Fruit fly (Drosophila melanogaster) whole organism, embryonic: ENCODE measurements around the gene Zw.
A peak's percentile ranks its signal among the peaks of the same experiment; 100 is the strongest.

Experiments used
- CG13775 ChIP-seq: fragments of 200-800 bp; sonication (Bioruptor generic); optimal IDR thresholded peaks from 3 replicates; lab custom pipeline; 2017; ENCODE audit warnings: missing biosample characterization, mild to moderate bottlenecking, missing genetic modification characterization
- CG14667 ChIP-seq: fragments of 200-800 bp; sonication (Bioruptor generic); IDR thresholded peaks from 2 replicates; pipeline ENCODE4 v1.3.6; 2022; ENCODE audit warnings: missing biosample characterization, missing genetic modification characterization
- CG15011 ChIP-seq: fragments of 200-800 bp; sonication (Bioruptor generic); optimal IDR thresholded peaks from 3 replicates; lab custom pipeline; 2018; ENCODE audit warnings: missing biosample characterization, mild to moderate bottlenecking, missing genetic modification characterization
- CG16813 ChIP-seq: fragments of 200-800 bp; sonication (Bioruptor generic); IDR thresholded peaks from 3 replicates; pipeline ENCODE4 v1.3.6; 2022; ENCODE audit warnings: missing biosample characterization, missing genetic modification characterization; ENCODE audit not compliant: partially characterized antibody
- CG17359 ChIP-seq: fragments of 200-800 bp; sonication (Bioruptor generic); optimal IDR thresholded peaks from 3 replicates; lab custom pipeline; 2018; ENCODE audit warnings: missing biosample characterization, mild to moderate bottlenecking, missing genetic modification characterization, moderate library complexity
- CG17912 ChIP-seq: fragments of 200-800 bp; sonication (Bioruptor generic); optimal IDR thresholded peaks from 2 replicates; lab custom pipeline; 2018; ENCODE audit warnings: missing biosample characterization, mild to moderate bottlenecking, missing genetic modification characterization
- CG2129 ChIP-seq: fragments of 200-800 bp; sonication (Bioruptor generic); IDR thresholded peaks from 2 replicates; pipeline ENCODE4 v1.3.6; 2022; ENCODE audit warnings: missing biosample characterization, missing genetic modification characterization; ENCODE audit not compliant: partially characterized antibody
- CG3065 ChIP-seq: fragments of 200-800 bp; sonication (Bioruptor generic); optimal IDR thresholded peaks from 2 replicates; lab custom pipeline; 2016; ENCODE audit warnings: missing biosample characterization, missing genetic modification characterization
- CG3838 ChIP-seq: fragments of 200-800 bp; sonication (Bioruptor generic); optimal IDR thresholded peaks from 3 replicates; lab custom pipeline; 2016; ENCODE audit warnings: missing biosample characterization, missing genetic modification characterization
- CG4328 ChIP-seq: fragments of 200-800 bp; sonication (Bioruptor generic); optimal IDR thresholded peaks from 3 replicates; lab custom pipeline; 2017; ENCODE audit warnings: missing biosample characterization, missing genetic modification reagents, missing genetic modification characterization
- CG43689 ChIP-seq: fragments of 200-800 bp; sonication (Bioruptor generic); IDR thresholded peaks from 2 replicates; pipeline ENCODE4 v1.3.6; 2022; ENCODE audit warnings: missing biosample characterization, missing genetic modification characterization
- CG4707 ChIP-seq: fragments of 200-800 bp; sonication (Bioruptor generic); optimal IDR thresholded peaks from 2 replicates; lab custom pipeline; 2018; ENCODE audit warnings: missing biosample characterization, mild to moderate bottlenecking, missing genetic modification characterization, moderate library complexity
- CG6175 ChIP-seq: fragments of 200-800 bp; sonication (Bioruptor generic); IDR thresholded peaks from 3 replicates; pipeline ENCODE4 v1.3.6; 2022; ENCODE audit warnings: missing biosample characterization, missing genetic modification characterization
- CG6791 ChIP-seq: fragments of 200-800 bp; sonication (Bioruptor generic); IDR thresholded peaks from 3 replicates; pipeline ENCODE4 v1.3.6; 2022; ENCODE audit warnings: missing biosample characterization, missing genetic modification characterization; ENCODE audit not compliant: partially characterized antibody
- CG7928 ChIP-seq: fragments of 200-800 bp; sonication (Bioruptor generic); optimal IDR thresholded peaks from 2 replicates; lab custom pipeline; 2017; ENCODE audit warnings: missing biosample characterization, mild to moderate bottlenecking, missing genetic modification characterization
- CG8359 ChIP-seq: fragments of 200-800 bp; sonication (Bioruptor generic); optimal IDR thresholded peaks from 2 replicates; lab custom pipeline; 2017; ENCODE audit warnings: missing biosample characterization, mild to moderate bottlenecking, missing genetic modification characterization, borderline replicate concordance
- CG9932 ChIP-seq: fragments of 200-800 bp; sonication (Bioruptor generic); IDR thresholded peaks from 2 replicates; pipeline ENCODE4 v1.3.6; 2022; ENCODE audit warnings: missing biosample characterization, missing genetic modification characterization
- Dll ChIP-seq: fragments of 200-800 bp; sonication (Bioruptor generic); IDR thresholded peaks from 4 replicates; pipeline ENCODE4 v1.3.6; 2022; ENCODE audit warnings: missing biosample characterization, missing genetic modification characterization; ENCODE audit not compliant: partially characterized antibody
- Gsc ChIP-seq: fragments of 200-800 bp; sonication (Bioruptor generic); IDR thresholded peaks from 2 replicates; pipeline ENCODE4 v1.3.6; 2022; ENCODE audit warnings: missing biosample characterization, missing genetic modification characterization
- HmgZ ChIP-seq: fragments of 200-800 bp; sonication (Bioruptor generic); optimal IDR thresholded peaks from 2 replicates; lab custom pipeline; 2018; ENCODE audit warnings: missing biosample characterization, mild to moderate bottlenecking, missing genetic modification characterization
- NC2α ChIP-seq: fragments of 200-800 bp; sonication (Bioruptor generic); optimal IDR thresholded peaks from 2 replicates; lab custom pipeline; 2016; ENCODE audit warnings: missing biosample characterization, missing genetic modification characterization
- NFAT ChIP-seq: fragments of 200-800 bp; sonication (Bioruptor generic); IDR thresholded peaks from 2 replicates; pipeline ENCODE4 v1.3.6; 2022; ENCODE audit warnings: missing biosample characterization, missing genetic modification characterization
- NfI ChIP-seq: fragments of 200-800 bp; sonication (Bioruptor generic); optimal IDR thresholded peaks from 3 replicates; lab custom pipeline; 2018; ENCODE audit warnings: missing biosample characterization, mild to moderate bottlenecking, missing genetic modification characterization, moderate library complexity
- Rfx ChIP-seq: fragments of 200-800 bp; sonication (Bioruptor generic); IDR thresholded peaks from 2 replicates; pipeline ENCODE4 v1.3.6; 2022; ENCODE audit warnings: missing biosample characterization, missing genetic modification characterization
- Sox100B ChIP-seq: fragments of 200-800 bp; sonication (Bioruptor generic); optimal IDR thresholded peaks from 3 replicates; lab custom pipeline; 2018; ENCODE audit warnings: missing biosample characterization, mild to moderate bottlenecking, missing genetic modification characterization
- abd-A ChIP-seq: fragments of 200-800 bp; sonication (Bioruptor generic); optimal IDR thresholded peaks from 3 replicates; lab custom pipeline; 2019; ENCODE audit warnings: missing biosample characterization, mild to moderate bottlenecking, missing genetic modification characterization, moderate library complexity
- amos ChIP-seq: fragments of 200-800 bp; sonication (Bioruptor generic); IDR thresholded peaks from 2 replicates; pipeline ENCODE4 v1.3.6; 2022; ENCODE audit warnings: missing biosample characterization, missing genetic modification characterization; ENCODE audit not compliant: partially characterized antibody
- ato ChIP-seq: fragments of 200-800 bp; sonication (Bioruptor generic); IDR thresholded peaks from 2 replicates; pipeline ENCODE4 v1.3.6; 2022; ENCODE audit warnings: missing biosample characterization, missing genetic modification characterization; ENCODE audit not compliant: partially characterized antibody
- bigmax ChIP-seq: fragments of 200-800 bp; sonication (Bioruptor generic); optimal IDR thresholded peaks from 2 replicates; lab custom pipeline; 2018; ENCODE audit warnings: missing biosample characterization, mild to moderate bottlenecking, missing genetic modification characterization
- cg ChIP-seq: fragments of 200-800 bp; sonication (Bioruptor generic); optimal IDR thresholded peaks from 3 replicates; lab custom pipeline; 2019; ENCODE audit warnings: missing biosample characterization, mild to moderate bottlenecking, missing genetic modification characterization, moderate library complexity
- chm ChIP-seq: fragments of 200-800 bp; sonication (Bioruptor generic); IDR thresholded peaks from 2 replicates; pipeline ENCODE4 v1.3.6; 2022; ENCODE audit warnings: missing biosample characterization, missing genetic modification characterization
- ci ChIP-seq: fragments of 200-800 bp; sonication (Bioruptor generic); IDR thresholded peaks from 3 replicates; pipeline ENCODE4 v1.3.6; 2022; ENCODE audit warnings: missing biosample characterization, missing genetic modification characterization
- grn ChIP-seq: fragments of 200-800 bp; sonication (Bioruptor generic); optimal IDR thresholded peaks from 3 replicates; lab custom pipeline; 2017; ENCODE audit warnings: missing biosample characterization, missing genetic modification characterization
- inv ChIP-seq: fragments of 200-800 bp; sonication (Bioruptor generic); IDR thresholded peaks from 2 replicates; pipeline ENCODE4 v1.3.6; 2022; ENCODE audit warnings: missing biosample characterization, missing genetic modification characterization; ENCODE audit not compliant: partially characterized antibody
- kah ChIP-seq: fragments of 200-800 bp; sonication (Bioruptor generic); optimal IDR thresholded peaks from 2 replicates; lab custom pipeline; 2018; ENCODE audit warnings: missing biosample characterization, mild to moderate bottlenecking, missing genetic modification characterization
- knrl ChIP-seq: fragments of 200-800 bp; sonication (Bioruptor generic); IDR thresholded peaks from 3 replicates; pipeline ENCODE4 v1.3.6; 2022; ENCODE audit warnings: missing biosample characterization, missing genetic modification characterization; ENCODE audit not compliant: partially characterized antibody
- nau ChIP-seq: fragments of 200-800 bp; sonication (Bioruptor generic); optimal IDR thresholded peaks from 3 replicates; lab custom pipeline; 2017; ENCODE audit warnings: missing biosample characterization, mild to moderate bottlenecking, missing genetic modification characterization, missing genetic modification reagents
- nerfin-2 ChIP-seq: fragments of 200-800 bp; sonication (Bioruptor generic); IDR thresholded peaks from 2 replicates; pipeline ENCODE4 v1.3.6; 2022; ENCODE audit warnings: missing biosample characterization, missing genetic modification characterization; ENCODE audit not compliant: partially characterized antibody
- nom ChIP-seq: fragments of 200-800 bp; sonication (Bioruptor generic); optimal IDR thresholded peaks from 2 replicates; lab custom pipeline; 2017; ENCODE audit warnings: missing biosample characterization, missing genetic modification characterization, mild to moderate bottlenecking, moderate library complexity, missing genetic modification reagents
- phol ChIP-seq: fragments of 200-800 bp; sonication (Bioruptor generic); optimal IDR thresholded peaks from 3 replicates; lab custom pipeline; 2018; ENCODE audit warnings: missing biosample characterization, mild to moderate bottlenecking, missing genetic modification characterization, moderate library complexity
- psq ChIP-seq: fragments of 200-800 bp; sonication (Bioruptor generic); optimal IDR thresholded peaks from 2 replicates; lab custom pipeline; 2017; ENCODE audit warnings: missing biosample characterization, missing genetic modification characterization
- sens-2 ChIP-seq: fragments of 200-800 bp; sonication (Bioruptor generic); IDR thresholded peaks from 2 replicates; pipeline ENCODE4 v1.3.6; 2022; ENCODE audit warnings: missing biosample characterization, missing genetic modification characterization
- sim ChIP-seq: fragments of 200-800 bp; sonication (Bioruptor generic); IDR thresholded peaks from 2 replicates; pipeline ENCODE4 v1.3.6; 2022; ENCODE audit warnings: missing biosample characterization, missing genetic modification characterization
- sob ChIP-seq: fragments of 200-800 bp; sonication (Bioruptor generic); IDR thresholded peaks from 2 replicates; pipeline ENCODE4 v1.3.6; 2022; ENCODE audit warnings: missing biosample characterization, missing genetic modification characterization
- sug ChIP-seq: fragments of 200-800 bp; optimal IDR thresholded peaks from 2 replicates; lab custom pipeline; 2019; ENCODE audit warnings: missing biosample characterization, mild to moderate bottlenecking, missing genetic modification characterization, moderate library complexity
- tio ChIP-seq: fragments of 200-800 bp; sonication (Bioruptor generic); optimal IDR thresholded peaks from 2 replicates; lab custom pipeline; 2017; ENCODE audit warnings: missing biosample characterization, missing genetic modification characterization, inconsistent platforms
- tup ChIP-seq: fragments of 200-800 bp; sonication (Bioruptor generic); optimal IDR thresholded peaks from 2 replicates; lab custom pipeline; 2016; ENCODE audit warnings: missing biosample characterization, mild to moderate bottlenecking, missing genetic modification characterization, moderate library complexity
- zen ChIP-seq: fragments of 200-800 bp; sonication (Bioruptor generic); optimal IDR thresholded peaks from 3 replicates; lab custom pipeline; 2018; ENCODE audit warnings: missing biosample characterization, mild to moderate bottlenecking, missing genetic modification characterization, moderate library complexity

Zw gene

DNA sequence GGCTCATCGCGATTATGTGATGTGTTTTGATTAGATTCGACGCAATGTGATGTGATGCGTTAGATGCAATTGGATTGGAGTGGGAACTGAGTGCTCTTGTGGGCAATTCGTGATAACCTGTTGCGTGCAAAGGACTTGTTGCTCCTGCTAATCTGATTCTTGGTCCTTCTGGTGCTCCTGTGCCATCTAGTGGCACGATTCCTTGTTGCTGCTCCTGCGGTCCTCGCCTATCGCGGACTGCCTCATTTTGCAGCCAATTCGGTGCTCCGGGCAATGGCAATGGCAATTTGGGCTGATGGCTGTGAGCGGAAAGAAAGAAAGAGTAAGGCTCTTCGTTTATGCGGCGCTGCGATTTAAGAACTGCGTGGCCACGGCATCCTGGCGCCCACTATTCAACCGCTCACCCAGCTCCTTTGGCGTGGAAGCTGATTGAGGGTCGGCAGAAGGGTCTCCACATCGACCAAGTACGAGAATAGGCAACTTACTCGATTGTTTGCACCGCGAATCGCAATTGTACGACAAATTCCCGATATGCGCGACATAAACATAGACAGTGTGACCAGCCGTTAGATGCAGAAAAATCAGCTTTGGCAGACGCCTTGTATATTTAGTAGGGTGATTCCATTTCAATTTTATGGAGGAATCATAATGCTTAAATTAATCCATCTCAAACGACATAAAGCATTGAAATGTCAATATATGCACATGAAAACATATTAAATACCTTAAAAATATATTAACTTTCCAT is 26.1 kb downstream of the Zw start, which contains the start of gene Mer (continued):
- TF ChIP-seq abd-A (tag; lab: Kevin White, UChicago) (no peak), sim (GFP tag; lab: Robert Waterston, UW) (peak; percentile 67), bigmax (GFP tag; lab: Kevin White, UChicago) (no peak), chm (GFP tag; lab: Robert Waterston, UW) (peak; percentile 84), inv (GFP tag; lab: Robert Waterston, UW) (no peak), ato (GFP tag; lab: Robert Waterston, UW) (no peak), CG6175 (GFP tag; lab: Robert Waterston, UW) (peak; percentile 62; the same call in 1 of the 3 replicates), CG9932 (GFP tag; lab: Robert Waterston, UW) (peak; percentile 76), Sox100B (GFP tag; lab: Kevin White, UChicago) (no peak), NfI (GFP tag; lab: Kevin White, UChicago) (peak; percentile 86), cg (GFP tag; lab: Kevin White, UChicago) (no peak), sens-2 (0 out of 2 replicates have a peak, but pooled peaks have one; percentile 58), amos (GFP tag; lab: Robert Waterston, UW) (no peak), sug (tag; lab: Kevin White, UChicago) (peak; percentile 70), kah (GFP tag; lab: Kevin White, UChicago) (peak; percentile 62), phol (tag; lab: Kevin White, UChicago) (peak; percentile 81), CG7928 (GFP tag; lab: Kevin White, UChicago) (peak; percentile 59), zen (tag; lab: Kevin White, UChicago) (peak; percentile 61), CG8359 (peak; percentile 54), psq (peak; percentile 44), knrl (GFP tag; lab: Robert Waterston, UW) (no peak), nom (GFP tag; lab: Kevin White, UChicago) (peak; percentile 79), CG13775 (GFP tag; lab: Kevin White, UChicago) (peak; percentile 86), Dll (GFP tag; lab: Robert Waterston, UW) (no peak), sob (GFP tag; lab: Robert Waterston, UW) (peak; percentile 86), tup (GFP tag; lab: Kevin White, UChicago) (peak; percentile 1), CG17359 (tag; lab: Kevin White, UChicago) (peak; percentile 80), Gsc (peak; percentile 41; the same call in 1 of the 2 replicates), nerfin-2 (GFP tag; lab: Robert Waterston, UW) (no peak), CG6791 (no peak), CG16813 (GFP tag; lab: Robert Waterston, UW) (no peak), CG15011 (GFP tag; lab: Kevin White, UChicago) (no peak), CG43689 (GFP tag; lab: Robert Waterston, UW) (0 out of 2 replicates have a peak, but pooled peaks have one; percentile 31), CG4328 (peak; percentile 74), NFAT (GFP tag; lab: Robert Waterston, UW) (peak; percentile 48), CG14667 (peak; percentile 52; the same call in 1 of the 2 replicates), CG17912 (GFP tag; lab: Kevin White, UChicago) (peak; percentile 48), CG2129 (GFP tag; lab: Robert Waterston, UW) (no peak), Rfx (GFP tag; lab: Robert Waterston, UW) (peak; percentile 92), CG4707 (peak; percentile 37), CG3838 (GFP tag; lab: Kevin White, UChicago) (no peak), ci (GFP tag; lab: Robert Waterston, UW) (peak; percentile 89), NC2α (GFP tag; lab: Kevin White, UChicago) (peak; percentile 46), tio (GFP tag; lab: Kevin White, UChicago) (no peak), HmgZ (tag; lab: Kevin White, UChicago) (peak; percentile 89), nau (no peak), CG3065 (GFP tag; lab: Kevin White, UChicago) (peak; percentile 17), grn (GFP tag; lab: Kevin White, UChicago) (no peak)
